Fruit fly (Drosophila melanogaster): Measurements from ENCODE around the gene sinu.

sinu gene

dm6 chr3L:5561341-5561740 is at the start of gene sinu:
sinu (minus strand) TSS chr3L:5561598.
- TF ChIP-seq dsf (GFP tag; optimal IDR thresholded peaks at IDR 0.05; ENCODE audit: borderline replicate concordance) (no peak), Vsx2 (GFP tag; optimal IDR thresholded peaks at IDR 0.05; ENCODE audit: partially characterized antibody) (peak; percentile 53), fru (GFP tag; optimal IDR thresholded peaks at IDR 0.05) (no peak), lola (GFP tag; optimal IDR thresholded peaks at IDR 0.05) (no peak), sv (GFP tag; optimal IDR thresholded peaks at IDR 0.05) (no peak), CG32264 (GFP tag; optimal IDR thresholded peaks at IDR 0.05) (no peak), jim (GFP tag; optimal IDR thresholded peaks at IDR 0.05) (no peak), Myc (optimal IDR thresholded peaks at IDR 0.05) (no peak)

- no peak for TF ChIP-seq tai (GFP tag; optimal IDR thresholded peaks at IDR 0.05)
- peak; percentile 34 for TF ChIP-seq Dif (GFP tag; optimal IDR thresholded peaks at IDR 0.05; ENCODE audit: partially characterized antibody)
Measured at dm6 chr3L:5610582-5610981, 49.2 kb upstream of the sinu start.

- TF ChIP-seq sv (GFP tag; optimal IDR thresholded peaks at IDR 0.05) (no peak), dsf (GFP tag; optimal IDR thresholded peaks at IDR 0.05; ENCODE audit: borderline replicate concordance) (no peak), rgr (GFP tag; optimal IDR thresholded peaks at IDR 0.05) (no peak), Rel (GFP tag; optimal IDR thresholded peaks at IDR 0.05) (no peak), Rel (tag; optimal IDR thresholded peaks at IDR 0.05) (no peak), usp (GFP tag; optimal IDR thresholded peaks at IDR 0.05) (no peak)
Measured at dm6 chr3L:5609493-5609892, 48.1 kb upstream of the sinu start.

DNA sequence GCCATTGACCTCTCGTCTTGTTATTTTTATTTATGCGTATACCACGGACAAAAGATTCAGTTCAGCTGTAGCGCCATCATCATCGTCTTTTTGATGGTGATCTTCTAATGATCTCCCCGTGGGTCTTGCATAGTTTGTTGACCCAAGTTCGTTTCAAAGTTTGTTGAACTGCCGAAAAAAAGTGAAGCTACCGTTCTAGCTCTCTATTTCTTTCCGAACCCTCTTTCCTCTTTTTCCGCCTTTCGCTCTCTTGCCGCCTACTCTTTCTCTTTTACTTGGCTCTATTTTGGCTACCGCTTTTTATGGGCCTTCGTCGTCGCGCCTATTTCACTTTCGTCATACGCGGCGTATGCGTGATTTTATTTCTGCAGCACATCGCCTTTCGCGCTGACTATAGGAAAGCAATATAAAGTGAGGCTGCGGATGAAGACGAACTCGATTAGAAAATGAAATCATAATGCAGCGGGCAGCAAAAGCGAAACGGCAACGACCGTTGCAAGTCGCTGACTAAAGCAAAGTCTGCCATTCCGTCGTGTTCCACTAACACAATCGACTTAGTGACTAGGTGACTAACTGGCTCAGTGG is 47.5 kb upstream of the sinu start:
- TF ChIP-seq Hr83 (GFP tag; optimal IDR thresholded peaks at IDR 0.05; ENCODE audit: poor library complexity, severe bottlenecking) (no peak), Dif (GFP tag; optimal IDR thresholded peaks at IDR 0.05; ENCODE audit: partially characterized antibody) (no peak), OdsH (GFP tag; optimal IDR thresholded peaks at IDR 0.05) (no peak), N (GFP tag; optimal IDR thresholded peaks at IDR 0.05) (no peak)

DNA sequence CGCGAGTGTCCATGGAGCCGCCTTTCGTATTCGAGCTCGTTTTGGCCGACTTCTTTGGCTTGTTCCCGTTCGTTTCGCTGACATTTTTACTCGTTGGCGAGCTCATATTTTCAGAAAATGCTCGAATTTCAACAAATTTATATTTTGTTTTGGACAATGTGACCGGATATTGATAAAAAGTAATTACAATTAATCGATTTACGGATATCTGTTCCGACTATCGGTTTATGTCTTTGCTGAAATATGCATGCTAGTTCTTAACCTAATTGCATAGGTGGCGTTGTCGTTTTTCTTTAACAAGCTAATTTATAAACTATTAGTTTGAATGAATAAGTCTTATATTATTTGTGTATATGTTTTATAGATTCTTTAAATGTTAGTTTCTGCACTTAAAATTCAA is 46.7 kb upstream of the sinu start, which contains the start of gene Eaf6:
TSS of gene Eaf6 (minus strand) at position 173 of the 400 bp plus-strand sequence.
- TF ChIP-seq Myc (optimal IDR thresholded peaks at IDR 0.05) (peak; percentile 44), GATAd (GFP tag; optimal IDR thresholded peaks at IDR 0.05) (no peak), N (GFP tag; optimal IDR thresholded peaks at IDR 0.05) (no peak), Vsx2 (GFP tag; optimal IDR thresholded peaks at IDR 0.05; ENCODE audit: partially characterized antibody) (peak; percentile 92), woc (GFP tag; optimal IDR thresholded peaks at IDR 0.05) (no peak)

DNA sequence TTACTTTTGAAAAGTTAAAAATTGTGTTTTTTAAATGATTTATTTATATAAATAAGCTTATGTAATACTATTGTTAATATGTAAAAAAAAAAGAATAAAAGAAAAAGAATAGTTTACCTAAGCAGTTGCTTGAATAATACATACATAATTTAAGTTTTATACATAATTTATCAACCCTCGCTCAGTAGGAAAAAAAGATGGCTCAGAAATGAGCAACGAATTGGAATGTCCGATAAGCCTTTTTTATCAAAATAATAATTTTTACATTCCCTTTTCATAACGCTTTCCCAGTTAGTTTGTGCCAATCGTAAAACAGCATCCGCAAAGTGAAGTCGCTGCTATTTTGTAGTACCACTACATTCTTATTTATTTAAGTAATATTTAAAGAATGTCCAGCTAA is 43.1 kb upstream of the sinu start, which contains the start of gene mthl2:
TSS of gene mthl2 (plus strand) at position 301 of the 400 bp plus-strand sequence.
- TF ChIP-seq dl (GFP tag; optimal IDR thresholded peaks at IDR 0.05; ENCODE audit: insufficient read depth in 1 of 2, partially characterized antibody in 2 of 2) (no peak), CrebA (GFP tag; optimal IDR thresholded peaks at IDR 0.05; ENCODE audit: borderline replicate concordance) (no peak), h (GFP tag; optimal IDR thresholded peaks at IDR 0.05) (no peak), sv (GFP tag; optimal IDR thresholded peaks at IDR 0.05) (no peak), Dif (GFP tag; optimal IDR thresholded peaks at IDR 0.05; ENCODE audit: partially characterized antibody) (no peak), Hnf4 (GFP tag; optimal IDR thresholded peaks at IDR 0.05) (no peak), psq (GFP tag; optimal IDR thresholded peaks at IDR 0.05) (no peak)

- TF ChIP-seq woc (GFP tag; optimal IDR thresholded peaks at IDR 0.05) (peak; percentile 56), brk (GFP tag; optimal IDR thresholded peaks at IDR 0.05) (no peak), Hr78 (GFP tag; optimal IDR thresholded peaks at IDR 0.05) (no peak), N (GFP tag; optimal IDR thresholded peaks at IDR 0.05) (no peak), usp (GFP tag; optimal IDR thresholded peaks at IDR 0.05) (no peak), tai (GFP tag; optimal IDR thresholded peaks at IDR 0.05) (no peak), Hnf4 (GFP tag; optimal IDR thresholded peaks at IDR 0.05) (peak; percentile 20), Dfd (GFP tag; optimal IDR thresholded peaks at IDR 0.05) (no peak), Sp1 (GFP tag; optimal IDR thresholded peaks at IDR 0.05) (no peak), dsf (GFP tag; optimal IDR thresholded peaks at IDR 0.05; ENCODE audit: borderline replicate concordance) (peak; percentile 47), psq (GFP tag; optimal IDR thresholded peaks at IDR 0.05) (peak; percentile 11), Rel (GFP tag; optimal IDR thresholded peaks at IDR 0.05) (no peak), Rel (tag; optimal IDR thresholded peaks at IDR 0.05) (no peak), HLH106 (tag; optimal IDR thresholded peaks at IDR 0.05) (peak; percentile 17), fru (GFP tag; optimal IDR thresholded peaks at IDR 0.05) (peak; percentile 18), dmrt93B (GFP tag; optimal IDR thresholded peaks at IDR 0.05) (no peak)
Measured at dm6 chr3L:5603860-5604415, 42.5 kb upstream of the sinu start, which contains the start of gene TM9SF3. TM9SF3 (minus strand) TSS chr3L:5603979.

All from whole organism, wandering third instar larva.